Worm (Caenorhabditis elegans): ENCODE data around the gene aff-1.

- TF ChIP-seq unc-39 (tag; optimal IDR thresholded peaks at IDR 0.05) (no peak), zag-1 (tag; optimal IDR thresholded peaks at IDR 0.05) (no peak), nfya-1 (tag; optimal IDR thresholded peaks at IDR 0.05; ENCODE audit: insufficient read depth) (peak; percentile 75), ceh-82 (tag; optimal IDR thresholded peaks at IDR 0.05) (peak; percentile 5), unc-62 (GFP tag; optimal IDR thresholded peaks at IDR 0.05) (no peak), nhr-28 (tag; optimal IDR thresholded peaks at IDR 0.05) (no peak), elt-3 (tag; optimal IDR thresholded peaks at IDR 0.05) (peak in 1 of 3 experiments; percentile 39), pqm-1 (tag; optimal IDR thresholded peaks at IDR 0.05) (peak; percentile 31), nhr-11 (tag; optimal IDR thresholded peaks at IDR 0.05) (peak; percentile 35), ztf-11 (tag; optimal IDR thresholded peaks at IDR 0.05) (no peak), egl-27 (tag; optimal IDR thresholded peaks at IDR 0.05) (peak; percentile 94), daf-12 (tag; optimal IDR thresholded peaks at IDR 0.05) (no peak), ceh-9 (tag; optimal IDR thresholded peaks at IDR 0.05) (no peak), fos-1 (tag; optimal IDR thresholded peaks at IDR 0.05) (no peak)
Measured at ce11 chrII:6853059-6853466, 10.5 kb downstream of the aff-1 start.

All from whole organism, L3 larva.